Worm (Caenorhabditis elegans): ENCODE measurements around the gene crn-7.

crn-7 gene

ce11 chrIII:8250007-8250683, 18.2 kb upstream of the crn-7 start, which contains the start of gene knl-1:
Gene knl-1, plus strand, starts transcription at chrIII:8250632.
- TF ChIP-seq aha-1 (tag) (peak; percentile 84), dpl-1 (GFP tag; optimal IDR thresholded peaks at IDR 0.05) (peak; percentile 75), spr-3 (GFP tag; optimal IDR thresholded peaks at IDR 0.05) (no peak), D1046.2 (GFP tag; IDR thresholded peaks at IDR 0.05) (no peak), nhr-11 (tag; optimal IDR thresholded peaks at IDR 0.05) (no peak), T26A8.4 (GFP tag; IDR thresholded peaks at IDR 0.05) (no peak), lin-13 (GFP tag; optimal IDR thresholded peaks at IDR 0.05) (peak; percentile 69), nhr-42 (GFP tag; IDR thresholded peaks at IDR 0.05) (no peak), F10B5.3 (tag; optimal IDR thresholded peaks at IDR 0.05) (no peak), lin-39 (tag; optimal IDR thresholded peaks at IDR 0.05) (no peak), mxl-2 (GFP tag; conservative IDR thresholded peaks at IDR 0.05) (no peak), nhr-25 (tag; optimal IDR thresholded peaks at IDR 0.05; ENCODE audit: borderline replicate concordance, insufficient read depth) (peak; percentile 19), nhr-48 (tag; optimal IDR thresholded peaks at IDR 0.05) (no peak), lin-38 (GFP tag; IDR thresholded peaks at IDR 0.05) (peak; percentile 94), dmd-9 (GFP tag; IDR thresholded peaks at IDR 0.05) (no peak), nhr-237 (tag; optimal IDR thresholded peaks at IDR 0.05) (no peak), ZK546.5 (tag; optimal IDR thresholded peaks at IDR 0.05) (no peak), sdz-12 (GFP tag; optimal IDR thresholded peaks at IDR 0.05) (no peak), mes-2 (tag; optimal IDR thresholded peaks at IDR 0.05; ENCODE audit: poor library complexity, severe bottlenecking) (peak; percentile 88), hif-1 (tag; optimal IDR thresholded peaks at IDR 0.05) (peak in 1 of 2 experiments; percentile 69), mdt-29 (GFP tag; IDR thresholded peaks at IDR 0.05) (no peak), lin-1 (GFP tag; IDR thresholded peaks at IDR 0.05) (no peak), egl-43 (GFP tag; IDR thresholded peaks at IDR 0.05) (no peak), unc-62 (GFP tag; optimal IDR thresholded peaks at IDR 0.05 in 1 of 2) (no peak), unc-62 (tag; optimal IDR thresholded peaks at IDR 0.05) (no peak), ceh-32 (tag; optimal IDR thresholded peaks at IDR 0.05; ENCODE audit: poor library complexity) (no peak), vab-7 (GFP tag; IDR thresholded peaks at IDR 0.05) (peak; percentile 34; the same call in 1 of the 2 replicates), mxl-3 (GFP tag; optimal IDR thresholded peaks at IDR 0.05) (no peak), ceh-28 (tag; optimal IDR thresholded peaks at IDR 0.05) (no peak), T20F7.1 (GFP tag; optimal IDR thresholded peaks at IDR 0.05) (no peak), pha-4 (GFP tag; IDR thresholded peaks at IDR 0.05) (no peak), pha-4 (tag; optimal IDR thresholded peaks at IDR 0.05) (peak; percentile 85), dmd-6 (GFP tag; IDR thresholded peaks at IDR 0.05) (no peak), ces-1 (GFP tag; optimal IDR thresholded peaks at IDR 0.05) (no peak), Y48G9A.11 (GFP tag; IDR thresholded peaks at IDR 0.05) (peak; percentile 48; the same call in 1 of the 2 replicates), unc-130 (GFP tag; optimal IDR thresholded peaks at IDR 0.05) (peak; percentile 97), duxl-1 (tag; optimal IDR thresholded peaks at IDR 0.05; ENCODE audit: poor library complexity) (no peak), lim-7 (GFP tag; IDR thresholded peaks at IDR 0.05) (no peak), nhr-77 (tag; optimal IDR thresholded peaks at IDR 0.05) (peak; percentile 14)

ce11 chrIII:8254938-8255337, 13.4 kb upstream of the crn-7 start, which contains the start of gene F09G8.5:
Gene F09G8.5, plus strand, starts transcription at chrIII:8254975.
- no peak for TF ChIP-seq unc-39 (tag; optimal IDR thresholded peaks at IDR 0.05)
- TF ChIP-seq nhr-76 (tag; optimal IDR thresholded peaks at IDR 0.05), result no peak
- no peak for TF ChIP-seq nhr-28 (tag; optimal IDR thresholded peaks at IDR 0.05)
- TF ChIP-seq D1046.2 (GFP tag; IDR thresholded peaks at IDR 0.05), result no peak
- no peak for TF ChIP-seq hlh-11 (tag; optimal IDR thresholded peaks at IDR 0.05)
- TF ChIP-seq php-3 (GFP tag; IDR thresholded peaks at IDR 0.05), result no peak
- TF ChIP-seq nhr-102 (tag; optimal IDR thresholded peaks at IDR 0.05), result no peak
- TF ChIP-seq saeg-2 (GFP tag; IDR thresholded peaks at IDR 0.05), result no peak
- TF ChIP-seq lsy-2 (tag; optimal IDR thresholded peaks at IDR 0.05), result no peak
- no peak for TF ChIP-seq ceh-32 (tag; optimal IDR thresholded peaks at IDR 0.05; ENCODE audit: poor library complexity)
- no peak for TF ChIP-seq lin-38 (GFP tag; IDR thresholded peaks at IDR 0.05)
- TF ChIP-seq Y105C5A.15 (GFP tag; IDR thresholded peaks at IDR 0.05), result no peak
- TF ChIP-seq ctbp-1 (GFP tag; IDR thresholded peaks at IDR 0.05), result no peak
- TF ChIP-seq F37D6.2 (tag; optimal IDR thresholded peaks at IDR 0.05), result no peak
- no peak for TF ChIP-seq hmg-1.1 (GFP tag; IDR thresholded peaks at IDR 0.05)
- TF ChIP-seq tra-1 (GFP tag; IDR thresholded peaks at IDR 0.05), result no peak

All from whole organism, L4 larva.